Fruit fly (Drosophila melanogaster) Kc167 (cell line): ENCODE measurements around the gene CG14302.

Source experiments
- Myc ChIP-seq: fragments of >200 bp; optimal IDR thresholded peaks from 2 replicates; lab custom pipeline; 2017; ENCODE audit warnings: missing external identifiers
- Sin3A ChIP-seq: fragments of >200 bp; optimal IDR thresholded peaks from 2 replicates; lab custom pipeline; 2018; ENCODE audit warnings: missing external identifiers
- h ChIP-seq: fragments of >200 bp; optimal IDR thresholded peaks from 3 replicates; lab custom pipeline; 2018; ENCODE audit warnings: missing external identifiers
- insv ChIP-seq: fragments of >200 bp; optimal IDR thresholded peaks from 3 replicates; lab custom pipeline; 2018; ENCODE audit warnings: missing external identifiers
- psq ChIP-seq: fragments of >200 bp; optimal IDR thresholded peaks from 2 replicates; lab custom pipeline; 2017; ENCODE audit warnings: missing external identifiers
- ttk ChIP-seq: sonication (Bioruptor generic); optimal IDR thresholded peaks from 2 replicates; lab custom pipeline; 2017; ENCODE audit warnings: missing external identifiers

- TF ChIP-seq h (lab: Kevin White, UChicago) (no peak), Sin3A (no peak), psq (no peak), insv (lab: Kevin White, UChicago) (no peak), ttk (no peak), Myc (lab: Kevin White, UChicago) (no peak)
Observed at dm6 chr3R:18722490-18722889, 10.0 kb upstream of the CG14302 start, which contains the start of gene CG34283.
